Worm (Caenorhabditis elegans) whole organism, early embryonic: ENCODE data around the gene msi-1.

ENCODE experiments used
- F13C5.2 ChIP-seq: sonication (generic microtip); optimal IDR thresholded peaks from 2 replicates; lab custom pipeline; 2017; ENCODE audit warnings: mild to moderate bottlenecking, missing genetic modification characterization, inconsistent platforms, missing compliant biosample characterization
- ama-1 ChIP-seq: fragments of 150-350 bp; optimal IDR thresholded peaks from 2 replicates; lab custom pipeline; 2014
- ceh-36 ChIP-seq: sonication (generic microtip); optimal IDR thresholded peaks from 2 replicates; lab custom pipeline; 2016; ENCODE audit warnings: missing genetic modification characterization, inconsistent platforms, missing compliant biosample characterization
- sea-1 ChIP-seq: fragments of 200-800 bp; sonication (Bioruptor generic); conservative IDR thresholded peaks from 2 replicates; pipeline ENCODE4 v1.3.6; 2022; ENCODE audit warnings: missing genetic modification characterization, missing compliant biosample characterization

DNA sequence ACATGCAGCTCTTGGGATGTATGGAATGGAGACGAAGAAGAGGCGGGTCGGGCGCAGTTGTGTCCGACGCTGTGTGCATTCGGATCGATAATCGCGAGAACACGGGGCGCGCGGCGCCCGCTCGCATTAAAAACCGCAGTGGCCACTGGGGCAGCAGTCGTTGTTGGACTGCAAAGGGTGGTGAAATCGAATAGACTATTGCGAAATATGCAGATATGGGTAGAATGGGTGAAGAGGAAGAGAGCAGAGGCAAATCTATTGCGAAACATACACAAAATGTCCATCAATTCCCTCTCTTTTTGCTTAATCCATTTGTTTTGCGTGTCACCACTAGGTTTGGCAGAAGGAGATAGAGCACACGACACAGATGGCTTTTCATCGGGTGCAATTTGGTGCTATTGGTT, 41.9 kb upstream of the msi-1 start:
- TF ChIP-seq ama-1 (lab: Kevin White, UChicago) (no peak), sea-1 (no peak), ceh-36 (tag; lab: Kevin White, UChicago) (no peak), F13C5.2 (no peak)
